Worm (Caenorhabditis elegans): ENCODE results near the gene srh-2.

srh-2 gene

DNA sequence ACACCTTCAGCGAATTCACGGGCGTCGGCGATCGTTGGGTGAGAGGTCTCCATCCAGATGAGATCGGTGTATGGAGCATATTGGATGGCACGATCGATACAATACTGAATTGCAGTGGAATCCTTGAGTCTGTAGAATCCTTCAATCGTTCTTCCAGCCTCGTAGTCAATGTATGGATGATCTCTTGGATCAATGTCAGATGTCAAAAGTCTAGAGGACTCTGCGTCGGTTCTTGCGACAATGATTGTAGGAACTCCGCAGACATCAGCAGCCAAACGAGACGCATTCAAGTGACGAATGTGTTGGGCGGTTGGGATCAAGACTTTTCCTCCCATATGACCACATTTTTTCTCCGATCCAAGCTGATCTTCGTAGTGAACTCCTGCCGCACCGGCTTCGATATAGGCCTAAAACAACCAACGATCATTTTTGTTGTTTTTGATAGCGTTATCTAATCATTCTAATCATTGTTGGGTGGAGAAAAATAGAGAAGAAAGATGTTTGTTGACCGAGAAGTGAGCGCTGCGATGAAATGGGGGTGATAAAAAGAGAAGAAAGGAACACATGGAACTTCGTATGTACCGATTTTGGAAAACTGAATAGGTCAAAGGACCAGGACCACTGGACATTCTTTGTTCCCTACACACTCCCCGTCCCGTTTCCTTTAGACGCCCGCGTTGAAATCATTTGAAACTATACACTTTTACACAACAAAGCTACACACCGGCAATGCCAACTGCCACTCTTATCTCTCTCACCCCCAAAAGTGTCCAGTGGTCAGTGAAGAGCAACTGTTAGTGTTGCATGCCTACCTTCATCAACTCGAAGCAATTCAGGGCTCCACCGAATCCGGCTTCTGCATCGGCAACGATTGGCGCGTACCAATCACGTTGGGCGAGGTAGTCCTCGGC lies 1.3 kb upstream of the srh-2 start:
- TF ChIP-seq ceh-18 (tag; optimal IDR thresholded peaks at IDR 0.05) (no peak), elt-2 (tag; optimal IDR thresholded peaks at IDR 0.05) (peak; percentile 37)

DNA sequence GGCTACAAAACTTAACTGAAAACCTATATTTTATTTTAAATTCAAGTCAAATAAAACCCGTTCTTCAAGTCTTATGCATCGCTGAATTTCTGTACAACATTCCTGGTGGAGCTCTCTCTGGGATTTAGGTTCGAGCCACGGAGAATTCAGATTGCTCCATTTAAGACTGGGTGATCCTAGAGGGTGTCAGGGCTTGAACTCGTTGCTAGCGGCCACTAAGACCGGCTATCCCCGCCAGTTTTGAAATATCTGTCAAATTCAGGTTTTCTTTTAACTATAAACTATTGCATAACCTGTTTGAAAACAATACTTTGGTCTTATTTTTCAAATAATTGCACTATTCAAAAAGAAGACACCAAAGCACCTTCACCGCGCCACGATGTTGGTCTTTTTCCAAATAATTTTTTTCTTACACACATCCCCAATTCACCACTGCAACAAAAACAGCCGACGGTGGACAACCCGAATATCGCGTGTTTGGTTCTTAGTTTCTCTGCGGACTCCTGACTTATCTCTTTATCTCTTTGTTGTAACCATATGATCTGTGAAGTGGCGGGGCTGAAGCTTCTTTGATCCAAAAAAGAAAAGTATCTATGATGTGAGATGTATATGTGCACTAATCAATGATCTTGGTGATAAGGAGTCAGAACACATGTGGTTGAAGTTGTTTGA lies 857 bp downstream of the srh-2 start:
- no peak for TF ChIP-seq pha-4 (tag; optimal IDR thresholded peaks at IDR 0.05)
- TF ChIP-seq hlh-15 (tag; optimal IDR thresholded peaks at IDR 0.05), result no peak
- no peak for TF ChIP-seq unc-3 (GFP tag; conservative IDR thresholded peaks at IDR 0.05)
- TF ChIP-seq unc-3 (tag; optimal IDR thresholded peaks at IDR 0.05), result no peak
- no peak for TF ChIP-seq elt-2 (tag; optimal IDR thresholded peaks at IDR 0.05)
- TF ChIP-seq ceh-30 (tag; optimal IDR thresholded peaks at IDR 0.05), result no peak
- TF ChIP-seq T23F11.4 (GFP tag; optimal IDR thresholded peaks at IDR 0.05), result no peak
- peak; percentile 6 for TF ChIP-seq hlh-30 (tag; optimal IDR thresholded peaks at IDR 0.05; ENCODE audit: insufficient read depth)

DNA sequence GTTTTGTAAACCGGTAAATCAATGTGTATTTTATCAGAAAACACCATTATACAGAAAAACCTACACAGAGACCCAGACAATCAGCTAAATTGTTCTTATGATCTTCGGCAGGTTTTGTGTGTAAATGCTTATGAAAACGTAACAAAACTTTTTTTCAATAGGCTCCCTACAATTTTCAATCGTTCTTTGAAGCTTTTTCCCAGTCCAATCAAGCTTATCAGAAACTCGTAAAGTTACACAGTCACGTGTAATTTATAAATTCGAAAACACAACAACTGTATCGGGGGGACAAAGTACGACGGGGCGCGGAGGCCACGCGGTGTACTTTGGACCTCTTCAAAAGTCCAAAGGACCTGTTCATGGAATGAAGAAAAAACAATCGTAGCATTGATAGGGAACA lies 2.1 kb downstream of the srh-2 start:
- TF ChIP-seq K09A11.1 (tag; optimal IDR thresholded peaks at IDR 0.05; ENCODE audit: insufficient read depth) (no peak), hlh-30 (tag; optimal IDR thresholded peaks at IDR 0.05; ENCODE audit: insufficient read depth) (peak; percentile 7), unc-86 (tag; optimal IDR thresholded peaks at IDR 0.05) (no peak), unc-55 (GFP tag; optimal IDR thresholded peaks at IDR 0.05) (no peak), tbx-7 (tag; optimal IDR thresholded peaks at IDR 0.05) (no peak)

- no peak for TF ChIP-seq sox-4 (tag; optimal IDR thresholded peaks at IDR 0.05)
- TF ChIP-seq ceh-19 (GFP tag; optimal IDR thresholded peaks at IDR 0.05), result no peak
- no peak for TF ChIP-seq unc-3 (GFP tag; conservative IDR thresholded peaks at IDR 0.05)
- TF ChIP-seq unc-3 (tag; optimal IDR thresholded peaks at IDR 0.05), result no peak
- peak; percentile 80 for TF ChIP-seq elt-2 (tag; optimal IDR thresholded peaks at IDR 0.05)
- TF ChIP-seq pqm-1 (tag; optimal IDR thresholded peaks at IDR 0.05), result peak; percentile 83
- peak; percentile 91 for TF ChIP-seq hlh-30 (tag; optimal IDR thresholded peaks at IDR 0.05; ENCODE audit: insufficient read depth)
- TF ChIP-seq unc-55 (GFP tag; optimal IDR thresholded peaks at IDR 0.05), result peak; percentile 95
- TF ChIP-seq ztf-16 (tag; optimal IDR thresholded peaks at IDR 0.05), result no peak
- TF ChIP-seq ceh-24 (tag; optimal IDR thresholded peaks at IDR 0.05), result no peak
- peak; percentile 66 for TF ChIP-seq tbx-2 (tag; optimal IDR thresholded peaks at IDR 0.05)
- no peak for TF ChIP-seq C08G9.2 (tag; optimal IDR thresholded peaks at IDR 0.05)
- TF ChIP-seq rnt-1 (tag; optimal IDR thresholded peaks at IDR 0.05), result peak; percentile 88
- TF ChIP-seq ceh-18 (tag; optimal IDR thresholded peaks at IDR 0.05), result peak; percentile 94
- TF ChIP-seq dve-1 (tag; optimal IDR thresholded peaks at IDR 0.05), result peak; percentile 5
- no peak for TF ChIP-seq lim-6 (tag; optimal IDR thresholded peaks at IDR 0.05)
- TF ChIP-seq F13H6.1 (tag; optimal IDR thresholded peaks at IDR 0.05), result peak; percentile 49
- TF ChIP-seq nfya-1 (tag; optimal IDR thresholded peaks at IDR 0.05), result peak; percentile 78
- no peak for TF ChIP-seq nhr-11 (tag; optimal IDR thresholded peaks at IDR 0.05)
- TF ChIP-seq T23F11.4 (GFP tag; optimal IDR thresholded peaks at IDR 0.05), result no peak
- TF ChIP-seq ets-4 (tag; optimal IDR thresholded peaks at IDR 0.05), result peak; percentile 32
- no peak for TF ChIP-seq ceh-14 (tag; optimal IDR thresholded peaks at IDR 0.05)
- TF ChIP-seq madf-2 (tag; optimal IDR thresholded peaks at IDR 0.05), result no peak
- peak; percentile 22 for TF ChIP-seq ceh-34 (tag; optimal IDR thresholded peaks at IDR 0.05)
- TF ChIP-seq che-1 (tag; optimal IDR thresholded peaks at IDR 0.05), result no peak
- TF ChIP-seq syd-9 (tag; optimal IDR thresholded peaks at IDR 0.05), result peak; percentile 17
Measured at ce11 chrV:731330-731729, 3.2 kb downstream of the srh-2 start.

All from whole organism, late embryonic.